Worm (Caenorhabditis elegans) whole organism, L3 larva: ENCODE data around the gene C38D4.10.
A peak's percentile ranks its signal among the peaks of the same experiment; 100 is the strongest.

Experiments
- R02D3.7 ChIP-seq: fragments of 150-350 bp; optimal IDR thresholded peaks from 2 replicates; lab custom pipeline; 2014; ENCODE audit warnings: missing biosample characterization, missing genetic modification characterization
- ZK546.5 ChIP-seq: sonication (generic microtip); optimal IDR thresholded peaks from 2 replicates; lab custom pipeline; 2017; ENCODE audit warnings: missing biosample characterization, missing genetic modification characterization
- aly-2 ChIP-seq: fragments of 150-350 bp; optimal IDR thresholded peaks from 2 replicates; lab custom pipeline; 2014; ENCODE audit warnings: missing biosample characterization, missing genetic modification characterization
- ama-1 ChIP-seq: fragments of 150-350 bp; optimal IDR thresholded peaks from 2 replicates; lab custom pipeline; 2018
- ceh-16 ChIP-seq: sonication (generic microtip); optimal IDR thresholded peaks from 2 replicates; lab custom pipeline; 2017; ENCODE audit warnings: missing biosample characterization, missing genetic modification characterization
- ceh-28 ChIP-seq: fragments of 150-350 bp; optimal IDR thresholded peaks from 2 replicates; lab custom pipeline; 2014; ENCODE audit warnings: missing biosample characterization, missing genetic modification reagents, missing genetic modification characterization
- ceh-82 ChIP-seq: fragments of 150-350 bp; optimal IDR thresholded peaks from 2 replicates; lab custom pipeline; 2014; ENCODE audit warnings: missing biosample characterization, missing genetic modification characterization
- egl-27 ChIP-seq: sonication (generic microtip); optimal IDR thresholded peaks from 4 replicates; lab custom pipeline; 2017; ENCODE audit warnings: missing biosample characterization, missing genetic modification reagents, missing genetic modification characterization
- egl-5 ChIP-seq: fragments of 150-350 bp; optimal IDR thresholded peaks from 2 replicates; lab custom pipeline; 2017; ENCODE audit warnings: missing biosample characterization, missing genetic modification reagents, missing genetic modification characterization, inconsistent platforms
- elt-1 ChIP-seq: fragments of 150-350 bp; optimal IDR thresholded peaks from 2 replicates; lab custom pipeline; 2014; ENCODE audit warnings: missing biosample characterization, missing genetic modification characterization
- elt-2 ChIP-seq: sonication (generic microtip); optimal IDR thresholded peaks from 2 replicates; lab custom pipeline; 2016; ENCODE audit warnings: missing genetic modification reagents, mild to moderate bottlenecking, missing genetic modification characterization, missing compliant biosample characterization
- elt-3 ChIP-seq, 3 experiments: fragments of 150-350 bp in 1 of 3; sonication (generic microtip) in 2 of 3; optimal IDR thresholded peaks; 2 replicates in 2 of 3; 4 replicates in 1 of 3; lab custom pipeline; 2014 to 2017; ENCODE audit warnings: missing biosample characterization in 3 of 3, missing genetic modification characterization in 3 of 3
- eor-1 ChIP-seq, 2 experiments: fragments of 150-350 bp; optimal IDR thresholded peaks; 2 replicates each; lab custom pipeline; 2014 to 2018; ENCODE audit warnings: missing biosample characterization in 2 of 2, missing genetic modification characterization in 2 of 2
- fkh-2 ChIP-seq: fragments of 150-350 bp; optimal IDR thresholded peaks from 2 replicates; lab custom pipeline; 2014; ENCODE audit warnings: missing biosample characterization, missing genetic modification reagents, missing genetic modification characterization
- fos-1 ChIP-seq: fragments of 150-350 bp; optimal IDR thresholded peaks from 2 replicates; lab custom pipeline; 2014; ENCODE audit warnings: missing biosample characterization, missing genetic modification characterization
- hmg-11 ChIP-seq: sonication (generic microtip); optimal IDR thresholded peaks from 2 replicates; lab custom pipeline; 2016; ENCODE audit warnings: missing genetic modification characterization, missing compliant biosample characterization
- jun-1 ChIP-seq: fragments of 150-350 bp; optimal IDR thresholded peaks from 2 replicates; lab custom pipeline; 2014; ENCODE audit warnings: missing biosample characterization, missing genetic modification reagents, missing genetic modification characterization
- lin-15B ChIP-seq: fragments of 150-350 bp; optimal IDR thresholded peaks from 2 replicates; lab custom pipeline; 2014; ENCODE audit warnings: missing biosample characterization, missing genetic modification characterization
- lin-39 ChIP-seq: fragments of 150-350 bp; optimal IDR thresholded peaks from 2 replicates; lab custom pipeline; 2018; ENCODE audit warnings: missing biosample characterization, missing genetic modification reagents, missing genetic modification characterization
- lsy-12 ChIP-seq: sonication (generic microtip); optimal IDR thresholded peaks from 2 replicates; lab custom pipeline; 2016; ENCODE audit warnings: mild to moderate bottlenecking, missing genetic modification characterization, missing compliant biosample characterization
- mdl-1 ChIP-seq: fragments of 150-350 bp; optimal IDR thresholded peaks from 2 replicates; lab custom pipeline; 2014; ENCODE audit warnings: missing biosample characterization, missing genetic modification characterization
- nfya-1 ChIP-seq: sonication (generic microtip); optimal IDR thresholded peaks from 2 replicates; lab custom pipeline; 2017; ENCODE audit warnings: missing genetic modification characterization, mild to moderate bottlenecking, missing compliant biosample characterization, antibody characterized with exemption, moderate library complexity; ENCODE audit not compliant: insufficient read depth
- nhr-12 ChIP-seq: fragments of 150-350 bp; optimal IDR thresholded peaks from 2 replicates; lab custom pipeline; 2014; ENCODE audit warnings: missing biosample characterization, missing genetic modification characterization
- nhr-23 ChIP-seq: fragments of 150-350 bp; optimal IDR thresholded peaks from 2 replicates; lab custom pipeline; 2014; ENCODE audit warnings: missing biosample characterization, missing genetic modification reagents, missing genetic modification characterization
- nhr-237 ChIP-seq: fragments of 150-350 bp; optimal IDR thresholded peaks from 2 replicates; lab custom pipeline; 2014; ENCODE audit warnings: missing biosample characterization, missing genetic modification characterization
- nhr-25 ChIP-seq: sonication (generic microtip); optimal IDR thresholded peaks from 2 replicates; lab custom pipeline; 2017; ENCODE audit warnings: missing biosample characterization, missing genetic modification characterization
- nhr-28 ChIP-seq: fragments of 150-350 bp; optimal IDR thresholded peaks from 2 replicates; lab custom pipeline; 2014; ENCODE audit warnings: missing biosample characterization, missing genetic modification characterization
- nhr-43 ChIP-seq: sonication (generic microtip); optimal IDR thresholded peaks from 2 replicates; lab custom pipeline; 2016; ENCODE audit warnings: mild to moderate bottlenecking, missing genetic modification characterization, missing compliant biosample characterization; ENCODE audit not compliant: poor library complexity, severe bottlenecking
- nhr-67 ChIP-seq: fragments of 150-350 bp; optimal IDR thresholded peaks from 2 replicates; lab custom pipeline; 2014; ENCODE audit warnings: missing biosample characterization, missing genetic modification characterization
- nhr-76 ChIP-seq: fragments of 150-350 bp; sonication (generic microtip); optimal IDR thresholded peaks from 5 replicates; lab custom pipeline; 2014; ENCODE audit warnings: missing biosample characterization, missing genetic modification characterization
- nhr-77 ChIP-seq: fragments of 150-350 bp; optimal IDR thresholded peaks from 2 replicates; lab custom pipeline; 2014; ENCODE audit warnings: missing biosample characterization, missing genetic modification characterization
- pha-4 ChIP-seq: fragments of 150-350 bp; optimal IDR thresholded peaks from 2 replicates; lab custom pipeline; 2014; ENCODE audit warnings: missing biosample characterization, missing genetic modification reagents, missing genetic modification characterization
- pqm-1 ChIP-seq: fragments of 150-350 bp; optimal IDR thresholded peaks from 2 replicates; lab custom pipeline; 2017; ENCODE audit warnings: missing biosample characterization, missing genetic modification characterization, inconsistent platforms
- sea-2 ChIP-seq: fragments of 150-350 bp; sonication (generic microtip); optimal IDR thresholded peaks from 4 replicates; lab custom pipeline; 2014; ENCODE audit warnings: missing biosample characterization, missing genetic modification reagents, missing genetic modification characterization
- skn-1 ChIP-seq: fragments of 150-350 bp; optimal IDR thresholded peaks from 2 replicates; lab custom pipeline; 2014; ENCODE audit warnings: missing biosample characterization, missing genetic modification characterization
- snpc-4 ChIP-seq: fragments of 150-350 bp; optimal IDR thresholded peaks from 2 replicates; lab custom pipeline; 2014; ENCODE audit warnings: missing biosample characterization, missing genetic modification characterization
- unc-39 ChIP-seq: sonication (generic microtip); optimal IDR thresholded peaks from 4 replicates; lab custom pipeline; 2017; ENCODE audit warnings: missing biosample characterization, missing genetic modification characterization
- unc-62 ChIP-seq: fragments of 150-350 bp; sonication (generic microtip); optimal IDR thresholded peaks from 4 replicates; lab custom pipeline; 2014; ENCODE audit warnings: missing biosample characterization, missing genetic modification reagents, missing genetic modification characterization
- zag-1 ChIP-seq: fragments of 150-350 bp; optimal IDR thresholded peaks from 2 replicates; lab custom pipeline; 2014; ENCODE audit warnings: missing biosample characterization, missing genetic modification characterization
- ztf-11 ChIP-seq: fragments of 150-350 bp; optimal IDR thresholded peaks from 2 replicates; lab custom pipeline; 2014; ENCODE audit warnings: missing biosample characterization, missing genetic modification characterization

Gene C38D4.10

DNA sequence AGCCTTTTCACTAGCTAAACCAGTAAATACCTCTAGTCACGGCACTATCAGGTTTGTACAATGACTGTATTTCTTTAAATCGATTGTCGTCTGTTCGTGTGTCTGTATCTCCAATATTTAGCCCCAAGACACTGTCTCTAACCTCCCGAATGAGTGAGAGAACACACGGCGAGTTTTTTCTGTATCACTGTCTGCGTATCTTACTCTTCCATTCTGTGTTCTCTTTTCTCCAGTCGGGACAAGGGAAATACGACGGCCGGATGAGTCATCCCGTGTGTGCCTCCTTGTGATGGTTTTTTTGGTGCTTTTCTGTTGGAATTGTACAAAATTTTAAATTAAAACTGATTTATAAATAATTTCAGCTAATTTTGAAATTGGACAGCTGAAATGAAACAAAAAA is 13.7 kb downstream of the C38D4.10 start:
- TF ChIP-seq jun-1, result peak; percentile 96
- no peak for TF ChIP-seq sea-2 (GFP tag; lab: Kevin White, UChicago)
- TF ChIP-seq elt-1, result no peak
- peak; percentile 42 for TF ChIP-seq R02D3.7 (tag; lab: Kevin White, UChicago)
- TF ChIP-seq snpc-4, result peak; percentile 82
- peak; percentile 90 for TF ChIP-seq pha-4 (tag; lab: Kevin White, UChicago)
- TF ChIP-seq elt-3 (tag; optimal IDR thresholded peaks at IDR 0.05; lab: Kevin White, UChicago), result peak in 2 of 3 experiments; percentile 8 to 45
- no peak for TF ChIP-seq nhr-67
- TF ChIP-seq nhr-237 (tag; lab: Kevin White, UChicago), result no peak
- TF ChIP-seq nfya-1 (tag; lab: Kevin White, UChicago), result peak; percentile 85
- peak; percentile 74 for TF ChIP-seq pqm-1 (tag; lab: Kevin White, UChicago)
- no peak for TF ChIP-seq nhr-12
- peak; percentile 70 for TF ChIP-seq nhr-23 (tag; lab: Kevin White, UChicago)
- no peak for TF ChIP-seq unc-62 (GFP tag; lab: Kevin White, UChicago)
- no peak for TF ChIP-seq egl-27 (tag; lab: Kevin White, UChicago)
- TF ChIP-seq lin-15B (tag; lab: Kevin White, UChicago), result peak; percentile 66
- TF ChIP-seq fos-1 (tag; lab: Kevin White, UChicago), result peak; percentile 99
- no peak for TF ChIP-seq ceh-82 (tag; lab: Kevin White, UChicago)
- peak; percentile 66 for TF ChIP-seq hmg-11 (tag; lab: Kevin White, UChicago)
- no peak for TF ChIP-seq eor-1 (tag; optimal IDR thresholded peaks at IDR 0.05; lab: Kevin White, UChicago)
- TF ChIP-seq nhr-43, result peak; percentile 45
- TF ChIP-seq zag-1, result no peak
- peak; percentile 65 for TF ChIP-seq nhr-25
- peak; percentile 73 for TF ChIP-seq ceh-28
- TF ChIP-seq egl-5 (tag; lab: Kevin White, UChicago), result no peak
- peak; percentile 58 for TF ChIP-seq elt-2 (tag; lab: Kevin White, UChicago)
- peak; percentile 66 for TF ChIP-seq nhr-77
- peak; percentile 22 for TF ChIP-seq lin-39 (tag; lab: Kevin White, UChicago)
- peak; percentile 62 for TF ChIP-seq skn-1 (tag; lab: Kevin White, UChicago)
- TF ChIP-seq ama-1 (lab: Kevin White, UChicago), result peak; percentile 59
- TF ChIP-seq lsy-12 (tag; lab: Kevin White, UChicago), result peak; percentile 61
- TF ChIP-seq, all 47 proteins: peak for 20

DNA sequence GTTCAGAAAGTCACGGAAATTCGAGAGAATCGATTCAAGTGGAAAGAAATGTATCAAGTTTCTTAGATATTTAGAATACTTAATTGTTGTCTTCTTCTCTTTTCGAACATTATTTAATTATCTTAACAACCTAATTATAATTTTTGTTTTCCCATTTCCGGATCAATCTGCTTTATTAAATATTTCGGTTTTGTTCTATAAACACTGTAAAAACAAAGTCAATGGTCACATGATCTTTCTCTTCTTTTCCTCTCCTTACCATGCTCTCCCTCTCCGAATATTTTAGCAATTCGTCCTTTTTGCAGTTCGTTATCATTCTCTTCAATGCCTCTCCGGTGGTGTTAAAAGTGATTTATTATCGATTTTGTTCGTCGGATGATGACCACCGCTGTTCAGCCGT is 14.2 kb downstream of the C38D4.10 start, which contains the start of gene tag-325:
TSS of gene tag-325 (plus strand) at position 301 of the 400 bp plus-strand sequence.
- TF ChIP-seq zag-1 (no peak), elt-2 (tag; lab: Kevin White, UChicago) (peak; percentile 21)

DNA sequence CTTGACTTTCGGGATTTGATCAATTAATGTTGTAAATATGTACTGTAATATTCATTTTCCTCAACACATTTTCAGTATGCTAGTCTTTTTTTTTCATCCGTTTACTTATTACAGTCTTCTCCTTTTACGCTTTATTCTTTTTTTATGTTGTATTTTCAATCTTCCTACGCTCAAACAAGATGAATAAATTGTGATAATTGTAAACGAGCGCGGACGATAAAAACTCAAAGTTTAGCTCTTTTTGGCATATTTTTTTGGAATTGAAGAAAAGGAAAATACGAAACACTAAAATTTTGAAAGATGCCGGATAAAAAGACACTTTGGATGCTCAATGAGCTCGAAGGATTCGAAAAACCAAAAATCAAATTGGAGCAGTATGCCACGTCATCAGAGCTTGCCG is 20.4 kb downstream of the C38D4.10 start, which contains the start of gene metl-5:
TSS of gene metl-5 (plus strand) at position 301 of the 400 bp plus-strand sequence.
- no peak for TF ChIP-seq nhr-76
- no peak for TF ChIP-seq mdl-1
- TF ChIP-seq ceh-82 (tag; lab: Kevin White, UChicago), result no peak
- TF ChIP-seq egl-5 (tag; lab: Kevin White, UChicago), result no peak
- TF ChIP-seq ceh-16 (tag; lab: Kevin White, UChicago), result no peak
- no peak for TF ChIP-seq nhr-237 (tag; lab: Kevin White, UChicago)
- no peak for TF ChIP-seq ztf-11 (tag; lab: Kevin White, UChicago)
- TF ChIP-seq unc-39, result no peak
- TF ChIP-seq nhr-28, result no peak
- TF ChIP-seq aly-2, result no peak
- TF ChIP-seq eor-1 (tag; optimal IDR thresholded peaks at IDR 0.05; lab: Kevin White, UChicago), result no peak
- no peak for TF ChIP-seq ama-1 (lab: Kevin White, UChicago)
- TF ChIP-seq nhr-67, result no peak
- TF ChIP-seq ZK546.5, result no peak
- no peak for TF ChIP-seq fkh-2 (tag; lab: Kevin White, UChicago)
- TF ChIP-seq nhr-23 (tag; lab: Kevin White, UChicago), result no peak
- no peak for TF ChIP-seq nfya-1 (tag; lab: Kevin White, UChicago)
- TF ChIP-seq lin-39 (tag; lab: Kevin White, UChicago), result no peak
